Fruit fly (Drosophila melanogaster) whole organism, prepupa: ENCODE measurements around the gene CG4822.

ENCODE experiments used
- Blimp-1 ChIP-seq: fragments of 200-800 bp; sonication (Bioruptor generic); optimal IDR thresholded peaks from 3 replicates; lab custom pipeline; 2017; ENCODE audit warnings: missing biosample characterization, missing genetic modification characterization, mild to moderate bottlenecking, moderate library complexity, missing genetic modification reagents
- CG10631 ChIP-seq: fragments of 200-800 bp; sonication (Bioruptor generic); optimal IDR thresholded peaks from 2 replicates; lab custom pipeline; 2016; ENCODE audit warnings: missing biosample characterization, missing genetic modification characterization
- CG10669 ChIP-seq: fragments of 200-800 bp; sonication (Bioruptor generic); optimal IDR thresholded peaks from 3 replicates; lab custom pipeline; 2018; ENCODE audit warnings: missing biosample characterization, mild to moderate bottlenecking, missing genetic modification characterization, moderate library complexity
- CG11294 ChIP-seq: fragments of 200-800 bp; sonication (Bioruptor generic); IDR thresholded peaks from 2 replicates; pipeline ENCODE4 v1.3.6; 2022; ENCODE audit warnings: missing biosample characterization, missing genetic modification characterization
- CG15336 ChIP-seq: fragments of 200-800 bp; sonication (Bioruptor generic); IDR thresholded peaks from 2 replicates; pipeline ENCODE4 v1.3.6; 2022; ENCODE audit warnings: missing biosample characterization, missing genetic modification characterization
- CG1621 ChIP-seq: fragments of 200-800 bp; sonication (Bioruptor generic); optimal IDR thresholded peaks from 3 replicates; lab custom pipeline; 2018; ENCODE audit warnings: missing biosample characterization, mild to moderate bottlenecking, missing genetic modification characterization
- CG16779 ChIP-seq: fragments of 200-800 bp; sonication (Bioruptor generic); optimal IDR thresholded peaks from 3 replicates; lab custom pipeline; 2017; ENCODE audit warnings: missing biosample characterization, mild to moderate bottlenecking, missing genetic modification characterization
- CG4318 ChIP-seq: fragments of 200-800 bp; sonication (Bioruptor generic); optimal IDR thresholded peaks from 3 replicates; lab custom pipeline; 2017; ENCODE audit warnings: missing biosample characterization, mild to moderate bottlenecking, missing genetic modification characterization
- CG6163 ChIP-seq: fragments of 200-800 bp; sonication (Bioruptor generic); IDR thresholded peaks from 3 replicates; pipeline ENCODE4 v1.3.6; 2022; ENCODE audit warnings: missing biosample characterization, missing genetic modification characterization
- CG6792 ChIP-seq: fragments of 200-800 bp; sonication (Bioruptor generic); optimal IDR thresholded peaks from 3 replicates; lab custom pipeline; 2016; ENCODE audit warnings: missing biosample characterization, missing genetic modification characterization
- CG6854 ChIP-seq: fragments of 200-800 bp; sonication (Bioruptor generic); optimal IDR thresholded peaks from 2 replicates; lab custom pipeline; 2017; ENCODE audit warnings: missing biosample characterization, mild to moderate bottlenecking, missing genetic modification characterization
- CG7368 ChIP-seq: fragments of 200-800 bp; sonication (Bioruptor generic); optimal IDR thresholded peaks from 3 replicates; lab custom pipeline; 2016; ENCODE audit warnings: missing biosample characterization, missing genetic modification characterization
- CG8319 ChIP-seq: fragments of 200-800 bp; sonication (Bioruptor generic); optimal IDR thresholded peaks from 3 replicates; lab custom pipeline; 2016; ENCODE audit warnings: missing biosample characterization, missing genetic modification characterization
- CG8632 ChIP-seq: fragments of 200-800 bp; sonication (Bioruptor generic); optimal IDR thresholded peaks from 3 replicates; lab custom pipeline; 2016; ENCODE audit warnings: missing biosample characterization, missing genetic modification characterization
- CG9139 ChIP-seq: fragments of 200-800 bp; sonication (Bioruptor generic); optimal IDR thresholded peaks from 3 replicates; lab custom pipeline; 2017; ENCODE audit warnings: missing biosample characterization, mild to moderate bottlenecking, missing genetic modification characterization
- Eip75B ChIP-seq: fragments of 200-800 bp; sonication (Bioruptor generic); optimal IDR thresholded peaks from 3 replicates; lab custom pipeline; 2016; ENCODE audit warnings: missing biosample characterization, missing genetic modification characterization
- Eip78C ChIP-seq: fragments of 200-800 bp; sonication (Bioruptor generic); peaks from one replicate; lab custom pipeline; 2016; ENCODE audit warnings: missing biosample characterization, missing genetic modification characterization
- Eip93F ChIP-seq: fragments of 200-800 bp; sonication (Bioruptor generic); optimal IDR thresholded peaks from 2 replicates; lab custom pipeline; 2016; ENCODE audit warnings: missing biosample characterization, mild to moderate bottlenecking, missing genetic modification characterization
- Ets21C ChIP-seq: fragments of 200-800 bp; sonication (Bioruptor generic); optimal IDR thresholded peaks from 3 replicates; lab custom pipeline; 2016; ENCODE audit warnings: missing biosample characterization, missing genetic modification characterization
- Hr38 ChIP-seq: sonication (Bioruptor generic); optimal IDR thresholded peaks from 2 replicates; lab custom pipeline; 2016; ENCODE audit warnings: missing biosample characterization, missing genetic modification characterization
- Hr4 ChIP-seq: fragments of 200-800 bp; sonication (Bioruptor generic); optimal IDR thresholded peaks from 3 replicates; lab custom pipeline; 2016; ENCODE audit warnings: missing biosample characterization, missing genetic modification characterization
- Met ChIP-seq: fragments of 200-800 bp; sonication (Bioruptor generic); optimal IDR thresholded peaks from 3 replicates; lab custom pipeline; 2016; ENCODE audit warnings: missing biosample characterization, missing genetic modification characterization
- OdsH ChIP-seq: fragments of 200-800 bp; sonication (Bioruptor generic); optimal IDR thresholded peaks from 3 replicates; lab custom pipeline; 2016; ENCODE audit warnings: missing biosample characterization, missing genetic modification characterization
- Smox ChIP-seq: fragments of 200-800 bp; sonication (Bioruptor generic); optimal IDR thresholded peaks from 3 replicates; lab custom pipeline; 2016; ENCODE audit warnings: missing biosample characterization, missing genetic modification characterization
- Sox14 ChIP-seq: fragments of 200-800 bp; sonication (Bioruptor generic); optimal IDR thresholded peaks from 3 replicates; lab custom pipeline; 2016; ENCODE audit warnings: missing biosample characterization, missing genetic modification characterization
- achi ChIP-seq: fragments of 200-800 bp; sonication (Bioruptor generic); optimal IDR thresholded peaks from 3 replicates; lab custom pipeline; 2016; ENCODE audit warnings: missing biosample characterization, missing genetic modification characterization
- dac ChIP-seq: fragments of 200-800 bp; sonication (Bioruptor generic); optimal IDR thresholded peaks from 2 replicates; lab custom pipeline; 2017; ENCODE audit warnings: missing biosample characterization, mild to moderate bottlenecking, missing genetic modification characterization
- dsx ChIP-seq: fragments of 200-800 bp; optimal IDR thresholded peaks from 3 replicates; lab custom pipeline; 2019; ENCODE audit warnings: missing biosample characterization, mild to moderate bottlenecking, missing genetic modification characterization, moderate library complexity; ENCODE audit not compliant: poor library complexity, severe bottlenecking
- eg ChIP-seq: fragments of 200-800 bp; sonication (Bioruptor generic); IDR thresholded peaks from 3 replicates; pipeline ENCODE4 v1.3.6; 2022; ENCODE audit warnings: missing biosample characterization, missing genetic modification characterization
- esn ChIP-seq: fragments of 200-800 bp; sonication (Bioruptor generic); optimal IDR thresholded peaks from 2 replicates; lab custom pipeline; 2016; ENCODE audit warnings: missing biosample characterization, mild to moderate bottlenecking, missing genetic modification characterization, moderate library complexity
- net ChIP-seq: fragments of 200-800 bp; sonication (Bioruptor generic); optimal IDR thresholded peaks from 3 replicates; lab custom pipeline; 2016; ENCODE audit warnings: missing biosample characterization, missing genetic modification characterization
- ss ChIP-seq, 2 experiments: fragments of 200-800 bp; sonication (Bioruptor generic); optimal IDR thresholded peaks; 2 replicates in 1 of 2; 3 replicates in 1 of 2; lab custom pipeline; 2017 to 2018; ENCODE audit warnings: mild to moderate bottlenecking in 2 of 2, missing biosample characterization in 2 of 2, missing genetic modification characterization in 2 of 2, moderate library complexity in 1 of 2
- vri ChIP-seq: fragments of 200-800 bp; sonication (Bioruptor generic); optimal IDR thresholded peaks from 3 replicates; lab custom pipeline; 2016; ENCODE audit warnings: missing biosample characterization, mild to moderate bottlenecking, missing genetic modification characterization

The CG4822 gene

dm6 chr2L:91830-92229 lies 29.7 kb downstream of the CG4822 start (continued):
- TF ChIP-seq CG1621 (peak; percentile 84), CG9139 (GFP tag; lab: Kevin White, UChicago) (peak; percentile 68), CG6792 (GFP tag; lab: Kevin White, UChicago) (peak; percentile 75), Eip75B (GFP tag; lab: Kevin White, UChicago) (peak; percentile 83), CG7368 (GFP tag; lab: Kevin White, UChicago) (peak; percentile 75), Met (GFP tag; lab: Kevin White, UChicago) (peak; percentile 80), CG11294 (no peak), CG16779 (no peak), dsx (GFP tag; lab: Kevin White, UChicago) (peak; percentile 91), CG6163 (peak; percentile 87; the same call in 2 of the 3 replicates), net (GFP tag; lab: Kevin White, UChicago) (peak; percentile 91), CG6854 (GFP tag; lab: Kevin White, UChicago) (peak; percentile 84), eg (GFP tag; lab: Robert Waterston, UW) (no peak), CG10631 (GFP tag; lab: Kevin White, UChicago) (peak; percentile 81), CG8632 (GFP tag; lab: Kevin White, UChicago) (peak; percentile 71), dac (GFP tag; lab: Kevin White, UChicago) (peak; percentile 39), vri (GFP tag; lab: Kevin White, UChicago) (no peak), OdsH (GFP tag; lab: Kevin White, UChicago) (peak; percentile 73)
- TF ChIP-seq, all 60 proteins: peak for 44

dm6 chr2L:91333-91732 lies 30.2 kb downstream of the CG4822 start:
- TF ChIP-seq CG9139 (GFP tag; lab: Kevin White, UChicago) (no peak), CG15336 (GFP tag; lab: Robert Waterston, UW) (no peak), eg (GFP tag; lab: Robert Waterston, UW) (no peak), ss (GFP tag; optimal IDR thresholded peaks at IDR 0.05; lab: Kevin White, UChicago) (no peak), Hr4 (no peak), Eip93F (GFP tag; lab: Kevin White, UChicago) (no peak), achi (GFP tag; lab: Kevin White, UChicago) (no peak), Sox14 (GFP tag; lab: Kevin White, UChicago) (no peak), CG4318 (no peak)

DNA sequence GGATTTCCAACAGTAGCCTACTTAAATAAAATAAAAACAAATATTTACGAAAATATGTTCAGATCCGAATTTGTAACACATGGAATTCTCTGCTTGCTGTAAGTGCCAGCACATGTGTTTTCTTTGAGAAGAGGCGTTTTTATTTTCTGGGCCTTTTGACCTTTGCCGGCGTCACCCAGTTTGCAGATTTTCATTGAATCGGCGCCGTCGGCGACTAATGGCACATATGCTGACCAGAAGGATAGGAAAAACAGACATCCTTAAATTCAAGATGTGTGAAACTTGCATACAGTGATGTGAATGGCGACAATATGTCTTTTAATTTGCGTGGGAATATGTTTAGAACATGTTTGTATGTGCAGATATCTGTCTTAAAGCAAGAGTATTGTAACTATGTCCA lies 31.5 kb downstream of the CG4822 start:
- TF ChIP-seq CG15336 (GFP tag; lab: Robert Waterston, UW) (no peak), net (GFP tag; lab: Kevin White, UChicago) (no peak), CG10669 (GFP tag; lab: Kevin White, UChicago) (no peak), ss (GFP tag; optimal IDR thresholded peaks at IDR 0.05; lab: Kevin White, UChicago) (no peak), eg (GFP tag; lab: Robert Waterston, UW) (no peak), Met (GFP tag; lab: Kevin White, UChicago) (no peak), Ets21C (no peak), Hr38 (no peak)

dm6 chr2L:89158-89557 lies 32.4 kb downstream of the CG4822 start:
- TF ChIP-seq Eip78C (GFP tag; lab: Kevin White, UChicago) (peak; percentile 42), CG9139 (GFP tag; lab: Kevin White, UChicago) (no peak)

DNA sequence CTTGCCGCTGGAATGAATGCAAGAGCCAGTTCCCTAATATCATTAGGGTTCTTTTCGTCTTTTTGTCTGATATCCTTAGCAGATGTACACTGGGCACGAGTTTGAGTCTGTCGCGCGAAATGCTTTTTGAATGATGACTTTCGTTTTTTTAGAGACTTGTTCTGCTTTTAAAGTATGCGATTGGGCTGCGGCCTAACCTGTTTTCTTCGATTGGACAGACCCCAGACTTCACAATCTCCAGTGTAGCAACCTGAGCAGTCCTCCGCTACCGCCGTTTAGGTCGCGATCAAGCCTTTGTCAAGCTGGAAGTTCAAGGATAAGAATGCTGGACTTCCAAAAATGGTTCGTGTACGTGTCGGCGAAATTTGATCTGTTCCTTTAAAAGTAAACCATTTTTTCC lies 33.0 kb downstream of the CG4822 start:
- TF ChIP-seq Ets21C (no peak), esn (GFP tag; lab: Kevin White, UChicago) (peak; percentile 1), CG6854 (GFP tag; lab: Kevin White, UChicago) (peak; percentile 8), vri (GFP tag; lab: Kevin White, UChicago) (no peak), Eip93F (GFP tag; lab: Kevin White, UChicago) (no peak), Blimp-1 (GFP tag; lab: Kevin White, UChicago) (peak; percentile 81), Smox (GFP tag; lab: Kevin White, UChicago) (no peak), CG8319 (GFP tag; lab: Kevin White, UChicago) (no peak), CG15336 (GFP tag; lab: Robert Waterston, UW) (no peak)
